Fruit fly (Drosophila melanogaster): ENCODE measurements around the gene LanA.

The LanA gene

DNA sequence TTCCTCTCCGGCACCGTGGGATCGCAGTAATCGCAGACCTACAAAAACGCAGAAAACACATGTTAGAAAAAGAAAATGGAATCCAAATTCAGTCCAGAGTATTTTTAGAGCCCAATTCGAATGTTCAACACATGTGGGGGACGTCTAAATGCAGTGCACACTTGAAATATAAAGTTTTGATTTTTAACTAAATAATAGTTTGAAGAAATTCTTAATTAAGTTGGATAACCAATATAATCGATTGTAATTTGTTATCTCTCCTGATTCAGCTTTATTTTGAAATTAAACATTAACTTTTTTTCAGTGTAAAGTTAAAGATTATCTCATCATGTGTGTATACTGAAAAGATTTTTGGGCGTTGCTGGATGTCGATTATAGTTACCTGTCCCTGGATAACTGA, 610 bp downstream of the LanA start (continued):
- TF ChIP-seq org-1 (GFP tag; optimal IDR thresholded peaks at IDR 0.05) (peak; percentile 39), ewg (GFP tag; optimal IDR thresholded peaks at IDR 0.05) (peak; percentile 50), al (GFP tag; IDR thresholded peaks at IDR 0.05) (no peak), slp2 (GFP tag; optimal IDR thresholded peaks at IDR 0.05) (peak; percentile 49), nerfin-1 (tag; optimal IDR thresholded peaks at IDR 0.05) (peak; percentile 39), sens (GFP tag) (peak; percentile 94), CoRest (tag; optimal IDR thresholded peaks at IDR 0.05) (peak; percentile 72), psq (GFP tag; optimal IDR thresholded peaks at IDR 0.05) (no peak), sens-2 (GFP tag; IDR thresholded peaks at IDR 0.05) (peak; percentile 48; the same call in 1 of the 2 replicates), Kr (GFP tag; optimal IDR thresholded peaks at IDR 0.05) (no peak), croc (GFP tag; conservative IDR thresholded peaks at IDR 0.05) (peak; percentile 35; the same call in 1 of the 3 replicates), CG15011 (GFP tag; optimal IDR thresholded peaks at IDR 0.05) (peak; percentile 8), CG7556 (GFP tag; optimal IDR thresholded peaks at IDR 0.05) (peak; percentile 65), CG9437 (GFP tag; optimal IDR thresholded peaks at IDR 0.05) (peak; percentile 14), CG7745 (tag; optimal IDR thresholded peaks at IDR 0.05) (no peak), CG17328 (GFP tag; IDR thresholded peaks at IDR 0.05) (peak; percentile 89), CG34224 (GFP tag; IDR thresholded peaks at IDR 0.05; ENCODE audit: partially characterized antibody) (no peak), CG13424 (tag; optimal IDR thresholded peaks at IDR 0.05) (peak; percentile 71), fd96Cb (tag; optimal IDR thresholded peaks at IDR 0.05) (peak; percentile 80), CG4282 (GFP tag; optimal IDR thresholded peaks at IDR 0.05) (no peak), sob (GFP tag; IDR thresholded peaks at IDR 0.05) (no peak), CG2712 (tag; optimal IDR thresholded peaks at IDR 0.05) (peak; percentile 92), CG6689 (GFP tag; IDR thresholded peaks at IDR 0.05) (peak; percentile 75), Nf-YA (GFP tag; IDR thresholded peaks at IDR 0.05) (peak; percentile 58), CG13624 (GFP tag; optimal IDR thresholded peaks at IDR 0.05) (no peak), Myb (GFP tag; optimal IDR thresholded peaks at IDR 0.05) (peak; percentile 6), Dek (tag; optimal IDR thresholded peaks at IDR 0.05) (peak; percentile 15), CG13775 (GFP tag; optimal IDR thresholded peaks at IDR 0.05) (peak; percentile 58), CG12104 (GFP tag; optimal IDR thresholded peaks at IDR 0.05) (peak; percentile 37), az2 (GFP tag; optimal IDR thresholded peaks at IDR 0.05) (peak; percentile 76), CG12391 (tag; optimal IDR thresholded peaks at IDR 0.05) (peak; percentile 89), Oli (tag; optimal IDR thresholded peaks at IDR 0.05) (peak; percentile 77), CG15601 (tag; optimal IDR thresholded peaks at IDR 0.05) (peak; percentile 84), mam (GFP tag; optimal IDR thresholded peaks at IDR 0.05) (no peak), Fer3 (tag; optimal IDR thresholded peaks at IDR 0.05) (peak; percentile 59), ase (GFP tag; IDR thresholded peaks at IDR 0.05) (0 out of 3 replicates have a peak, but pooled peaks have one; percentile 29), GATAe (GFP tag; conservative IDR thresholded peaks at IDR 0.05) (no peak), Ssrp (tag; optimal IDR thresholded peaks at IDR 0.05) (peak; percentile 83), sna (GFP tag; IDR thresholded peaks at IDR 0.05; ENCODE audit: partially characterized antibody) (no peak), Camta (GFP tag; optimal IDR thresholded peaks at IDR 0.05) (peak; percentile 44), otp (GFP tag; IDR thresholded peaks at IDR 0.05) (0 out of 3 replicates have a peak, but pooled peaks have one; percentile 16), exex (tag; optimal IDR thresholded peaks at IDR 0.05) (no peak), CG15696 (tag; optimal IDR thresholded peaks at IDR 0.05) (peak; percentile 55), CG2199 (GFP tag; IDR thresholded peaks at IDR 0.05) (no peak), gsb-n (tag; optimal IDR thresholded peaks at IDR 0.05) (peak; percentile 84), CG15269 (tag; optimal IDR thresholded peaks at IDR 0.05) (peak; percentile 60), dysf (GFP tag; IDR thresholded peaks at IDR 0.05) (peak; percentile 48; the same call in 1 of the 3 replicates), CG8388 (GFP tag; optimal IDR thresholded peaks at IDR 0.05) (peak; percentile 88), chn (GFP tag; optimal IDR thresholded peaks at IDR 0.05) (peak; percentile 45), salm (tag; optimal IDR thresholded peaks at IDR 0.05) (peak; percentile 61), CG9932 (GFP tag; IDR thresholded peaks at IDR 0.05) (0 out of 2 replicates have a peak, but pooled peaks have one; percentile 4)
